Fruit fly (Drosophila melanogaster): ENCODE data around the gene Tdh.
"Not testable (repeated sequence)": the region's sequence is repeated elsewhere in the genome, so short reads cannot be mapped to it uniquely, and the experiment has no call there.

Tdh gene

DNA sequence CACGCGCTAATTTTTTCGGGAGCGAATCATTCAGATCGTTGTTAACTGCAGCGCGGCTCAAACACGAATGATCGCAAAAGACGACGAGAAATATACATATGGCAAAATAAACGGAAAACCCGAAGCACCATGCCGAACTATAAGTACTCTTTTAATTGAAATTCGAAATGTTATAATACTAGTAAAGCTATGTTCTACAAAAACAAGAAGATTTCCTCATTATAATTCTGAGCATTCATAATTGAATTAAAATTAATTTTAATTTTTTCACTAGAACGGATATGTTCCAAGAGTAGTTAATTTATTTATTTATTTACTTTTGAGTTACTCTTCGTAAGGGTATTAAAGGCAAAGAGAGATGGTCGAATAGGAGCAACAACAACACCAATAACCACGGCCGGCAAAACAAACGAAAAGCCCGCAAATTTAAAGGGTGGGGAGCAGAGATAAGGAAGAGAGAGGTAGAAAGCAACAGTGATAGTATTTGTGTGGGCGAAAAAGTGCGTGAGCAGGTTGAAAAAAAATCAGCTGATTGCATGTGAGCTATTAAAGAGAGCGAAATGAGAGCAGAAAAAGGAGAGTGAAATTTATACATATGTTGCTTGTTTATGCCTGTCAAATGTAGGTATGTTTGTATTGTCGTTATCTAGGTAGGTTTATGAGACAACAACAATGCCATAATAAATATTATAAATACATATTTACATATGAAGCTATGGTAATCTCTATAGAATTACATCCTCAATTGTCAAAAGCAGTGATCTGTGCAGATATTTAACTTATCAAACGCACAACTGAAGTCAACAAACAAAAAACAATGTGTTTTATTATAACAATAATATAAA is 26.9 kb downstream of the Tdh start:
- TF ChIP-seq cnc (optimal IDR thresholded peaks at IDR 0.05) = no peak
- TF ChIP-seq tj (GFP tag; optimal IDR thresholded peaks at IDR 0.05) = peak; percentile 63
- no peak for TF ChIP-seq Clk (GFP tag; optimal IDR thresholded peaks at IDR 0.05)
- TF ChIP-seq ovo (GFP tag; optimal IDR thresholded peaks at IDR 0.05) = no peak
- peak; percentile 2 for TF ChIP-seq pad (GFP tag; optimal IDR thresholded peaks at IDR 0.05)
- no peak for TF ChIP-seq toe (GFP tag; optimal IDR thresholded peaks at IDR 0.05)
- peak; percentile 21 for TF ChIP-seq cic (GFP tag; optimal IDR thresholded peaks at IDR 0.05)
- peak; percentile 10 for TF ChIP-seq Mnt (GFP tag; optimal IDR thresholded peaks at IDR 0.05)
- peak; percentile 19 for TF ChIP-seq CG7045 (GFP tag; optimal IDR thresholded peaks at IDR 0.05)
- TF ChIP-seq Hr96 (GFP tag; optimal IDR thresholded peaks at IDR 0.05) = peak; percentile 16
- TF ChIP-seq bab1 (GFP tag; optimal IDR thresholded peaks at IDR 0.05) = peak; percentile 95
- peak; percentile 81 for TF ChIP-seq CG7101 (tag; optimal IDR thresholded peaks at IDR 0.05)
- TF ChIP-seq Crg-1 (GFP tag; optimal IDR thresholded peaks at IDR 0.05) = no peak
- TF ChIP-seq CG14711 (tag; optimal IDR thresholded peaks at IDR 0.05) = peak; percentile 78
- TF ChIP-seq CG12768 (GFP tag; optimal IDR thresholded peaks at IDR 0.05) = peak; percentile 58
- TF ChIP-seq CG11617 (GFP tag; optimal IDR thresholded peaks at IDR 0.05) = peak; percentile 75
- TF ChIP-seq kay (GFP tag; ENCODE audit: borderline replicate concordance) = no peak
- peak; percentile 24 for TF ChIP-seq CG5204 (GFP tag; optimal IDR thresholded peaks at IDR 0.05)
- peak; percentile 11 for TF ChIP-seq CG1620 (GFP tag; optimal IDR thresholded peaks at IDR 0.05)
- peak; percentile 76 for TF ChIP-seq CG33017 (tag; optimal IDR thresholded peaks at IDR 0.05)

DNA sequence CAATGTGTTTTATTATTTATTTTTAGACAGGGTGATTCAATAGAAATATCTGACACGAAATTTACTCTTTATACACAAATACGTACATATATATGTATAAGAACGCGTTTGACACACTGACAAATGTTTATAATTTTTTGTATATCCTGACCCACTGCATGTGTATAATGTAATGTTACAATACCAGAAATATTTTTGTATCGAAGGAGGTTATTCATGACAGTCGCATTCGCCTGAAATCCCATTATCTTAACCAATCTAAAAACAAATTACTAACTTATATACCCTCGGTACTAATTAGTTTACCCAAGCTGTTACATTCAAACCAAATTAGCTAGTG is 27.5 kb downstream of the Tdh start:
- no peak for TF ChIP-seq CG11617 (GFP tag; optimal IDR thresholded peaks at IDR 0.05)
- TF ChIP-seq CG14711 (tag; optimal IDR thresholded peaks at IDR 0.05) = no peak
- no peak for TF ChIP-seq Clk (GFP tag; optimal IDR thresholded peaks at IDR 0.05)
- no peak for TF ChIP-seq Mnt (GFP tag; optimal IDR thresholded peaks at IDR 0.05)
- TF ChIP-seq CG33017 (tag; optimal IDR thresholded peaks at IDR 0.05) = no peak
- TF ChIP-seq kay (GFP tag; ENCODE audit: borderline replicate concordance) = no peak
- no peak for TF ChIP-seq CG7045 (GFP tag; optimal IDR thresholded peaks at IDR 0.05)
- no peak for TF ChIP-seq toe (GFP tag; optimal IDR thresholded peaks at IDR 0.05)
- no peak for TF ChIP-seq cic (GFP tag; optimal IDR thresholded peaks at IDR 0.05)
- no peak for TF ChIP-seq CG1620 (GFP tag; optimal IDR thresholded peaks at IDR 0.05)

DNA sequence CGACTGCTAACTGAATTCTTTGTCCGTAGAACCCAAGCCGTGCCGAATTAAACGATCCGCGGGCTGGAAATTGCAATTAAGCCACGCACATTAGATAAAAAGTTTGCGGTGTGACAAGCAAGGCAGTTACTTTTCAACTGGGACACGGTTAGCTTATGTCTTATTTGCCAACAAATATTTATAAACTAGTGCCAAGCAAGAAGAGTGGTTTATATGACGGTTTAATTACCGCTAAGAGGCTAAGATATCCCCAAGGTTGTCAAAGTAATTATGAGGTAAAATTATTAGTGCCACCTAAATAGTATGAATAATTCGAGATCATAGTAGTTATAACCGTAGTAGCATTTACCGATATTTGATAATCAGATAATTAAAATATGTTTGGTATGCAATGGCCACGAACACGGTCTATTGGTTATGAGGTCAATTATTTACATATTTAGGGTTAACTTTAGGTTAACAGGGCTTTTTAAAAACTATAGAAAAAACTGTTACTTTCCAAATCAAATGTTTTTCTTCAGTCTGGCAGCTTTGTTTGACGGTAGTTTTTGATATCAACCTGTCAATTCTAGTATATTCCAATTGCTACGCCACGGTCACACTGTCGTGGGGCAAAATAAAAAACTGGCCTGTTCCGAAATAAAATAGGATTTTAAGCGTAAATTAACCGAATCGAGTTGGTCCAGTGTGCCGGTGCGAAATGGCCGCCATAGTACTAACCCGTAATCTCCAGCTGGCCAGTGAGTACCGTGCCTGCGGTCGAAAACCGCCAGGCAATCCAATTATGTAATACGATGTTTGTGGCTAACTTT is 28.2 kb downstream of the Tdh start, which contains the start of gene ZnT77C:
Gene ZnT77C (minus strand): TSS at position 142 of the 812 bp plus-strand sequence.
- peak; percentile 21 for TF ChIP-seq bab1 (GFP tag; optimal IDR thresholded peaks at IDR 0.05)
- no peak for TF ChIP-seq Hr96 (GFP tag; optimal IDR thresholded peaks at IDR 0.05)

DNA sequence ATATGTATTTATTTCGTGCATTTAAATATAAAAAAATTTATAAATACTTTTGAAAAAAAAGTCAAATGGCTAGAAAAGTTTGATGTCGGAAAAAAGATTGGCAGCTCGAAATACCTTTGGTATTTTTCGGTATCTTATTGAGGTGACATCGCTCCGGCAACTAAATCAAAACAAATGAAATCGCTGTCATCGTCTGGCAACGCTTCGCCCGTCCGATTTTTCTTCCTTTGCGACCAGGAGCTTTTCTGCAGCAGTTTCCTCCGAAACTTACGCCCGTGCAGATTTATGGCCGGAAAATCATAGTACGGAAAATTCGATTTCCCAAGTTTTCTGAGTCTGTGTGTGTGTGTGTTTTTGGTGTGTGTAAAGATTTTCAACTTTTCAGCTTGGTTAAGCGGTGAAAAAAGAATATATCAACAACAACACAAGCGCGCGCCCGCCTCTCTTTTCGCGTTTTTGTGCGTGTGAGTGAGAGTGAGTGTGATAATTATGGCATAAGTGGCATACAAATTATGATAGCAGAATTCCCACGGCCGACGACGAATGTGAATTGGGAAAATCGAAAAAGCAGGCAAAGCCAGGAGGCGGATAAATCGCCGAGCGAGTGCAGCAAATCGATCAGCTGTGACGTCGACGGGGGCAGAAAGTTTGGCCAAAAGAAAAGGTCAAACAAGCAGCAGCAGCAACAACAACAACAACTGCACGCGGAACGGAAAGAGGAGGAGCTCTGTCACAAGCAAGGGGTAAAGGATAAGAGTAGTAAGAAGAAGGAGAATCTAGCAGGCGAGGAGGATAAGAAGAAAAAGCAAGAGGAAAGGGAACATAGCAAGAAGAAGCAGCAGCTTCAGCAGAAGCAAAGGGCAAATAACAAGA is 30.6 kb downstream of the Tdh start, which contains the start of gene CG32425:
Gene CG32425 (plus strand): TSS at position 200 of the 873 bp plus-strand sequence.
- TF ChIP-seq Crg-1 (GFP tag; optimal IDR thresholded peaks at IDR 0.05) (no peak), CG11617 (GFP tag; optimal IDR thresholded peaks at IDR 0.05) (peak; percentile 47), CG7101 (tag; optimal IDR thresholded peaks at IDR 0.05) (peak; percentile 31), cic (GFP tag; optimal IDR thresholded peaks at IDR 0.05) (peak; percentile 1), Mnt (GFP tag; optimal IDR thresholded peaks at IDR 0.05) (peak; percentile 15)

DNA sequence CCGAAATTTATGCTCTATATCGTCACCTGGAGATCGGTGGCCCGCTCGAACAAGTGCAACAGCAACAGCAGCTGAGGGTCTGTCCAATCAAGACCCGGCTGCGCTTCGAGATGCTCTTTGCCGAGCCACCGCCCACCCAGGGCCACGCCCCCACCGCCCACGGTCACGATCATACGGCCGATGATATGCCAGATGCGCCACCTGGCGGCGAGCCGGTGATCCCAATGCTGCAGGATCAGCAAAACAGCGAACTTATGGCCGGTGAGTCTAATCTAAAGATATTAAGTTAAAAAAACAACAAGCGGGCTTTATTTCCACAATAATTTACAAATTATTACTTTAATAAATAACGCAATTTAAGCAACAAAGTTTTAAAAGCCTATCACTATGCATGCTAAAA is 31.5 kb downstream of the Tdh start:
- TF ChIP-seq CG33017 (tag; optimal IDR thresholded peaks at IDR 0.05) (no peak), kay (GFP tag; ENCODE audit: borderline replicate concordance) (no peak), CG11617 (GFP tag; optimal IDR thresholded peaks at IDR 0.05) (no peak), Crg-1 (GFP tag; optimal IDR thresholded peaks at IDR 0.05) (no peak)

DNA sequence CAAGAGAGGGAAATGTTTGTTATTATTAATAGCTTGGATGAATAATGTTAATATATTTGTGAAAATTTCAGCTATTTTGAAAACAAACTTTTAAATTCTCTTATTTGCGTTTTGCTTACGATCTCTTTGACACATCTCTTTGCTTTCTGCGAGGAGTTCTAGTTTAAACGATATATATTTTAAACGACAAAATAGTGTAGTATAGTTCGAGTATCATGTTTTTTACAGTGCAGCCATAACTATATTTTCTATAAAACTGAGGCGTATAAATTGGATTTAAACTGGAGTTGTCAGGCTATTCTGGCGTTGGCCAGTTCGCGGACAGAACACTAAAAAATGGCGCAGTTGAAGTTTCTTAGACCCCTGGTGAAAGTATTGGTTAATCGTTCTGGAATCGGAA is 32.8 kb downstream of the Tdh start, which contains the start of gene CG18281:
Gene CG18281 (plus strand): TSS at position 301 of the 400 bp plus-strand sequence.
- not testable (repeated sequence) for TF ChIP-seq bab1, ovo, Clk (GFP tag; optimal IDR thresholded peaks at IDR 0.05)

Measured in whole organism, adult.